Worm (Caenorhabditis elegans): ENCODE data around the gene lelo-1.

lelo-1 gene

ce11 chrII:6223755-6224154 lies 22.4 kb upstream of the lelo-1 start:
- TF ChIP-seq syd-9 (tag; optimal IDR thresholded peaks at IDR 0.05) = no peak
- TF ChIP-seq ceh-31 (tag; optimal IDR thresholded peaks at IDR 0.05) = no peak
- no peak for TF ChIP-seq nfya-1 (tag; optimal IDR thresholded peaks at IDR 0.05)
- no peak for TF ChIP-seq ceh-18 (tag; optimal IDR thresholded peaks at IDR 0.05)
- TF ChIP-seq rnt-1 (tag; optimal IDR thresholded peaks at IDR 0.05) = no peak
- no peak for TF ChIP-seq ceh-22 (tag; optimal IDR thresholded peaks at IDR 0.05)
- no peak for TF ChIP-seq nhr-232 (tag; optimal IDR thresholded peaks at IDR 0.05)
- TF ChIP-seq hlh-6 (tag; optimal IDR thresholded peaks at IDR 0.05) = no peak
- no peak for TF ChIP-seq F13H6.1 (tag; optimal IDR thresholded peaks at IDR 0.05)

- TF ChIP-seq pat-9 (tag; optimal IDR thresholded peaks at IDR 0.05) (no peak), unc-86 (tag; optimal IDR thresholded peaks at IDR 0.05) (no peak), ama-1 (optimal IDR thresholded peaks at IDR 0.05) (no peak), F13H6.1 (tag; optimal IDR thresholded peaks at IDR 0.05) (no peak), Y22D7AL.16 (tag; optimal IDR thresholded peaks at IDR 0.05) (no peak), ceh-6 (GFP tag; optimal IDR thresholded peaks at IDR 0.05) (no peak), ceh-34 (tag; optimal IDR thresholded peaks at IDR 0.05) (no peak), madf-2 (tag; optimal IDR thresholded peaks at IDR 0.05) (no peak), sox-4 (tag; optimal IDR thresholded peaks at IDR 0.05) (no peak), fax-1 (tag; optimal IDR thresholded peaks at IDR 0.05) (no peak), npax-4 (tag; optimal IDR thresholded peaks at IDR 0.05) (no peak), ceh-48 (tag; optimal IDR thresholded peaks at IDR 0.05) (no peak), gmeb-2 (tag; optimal IDR thresholded peaks at IDR 0.05) (no peak), ztf-16 (tag; optimal IDR thresholded peaks at IDR 0.05) (no peak), che-1 (tag; optimal IDR thresholded peaks at IDR 0.05) (no peak), pqm-1 (tag; optimal IDR thresholded peaks at IDR 0.05) (no peak), lim-6 (tag; optimal IDR thresholded peaks at IDR 0.05) (no peak), ttx-3 (tag; optimal IDR thresholded peaks at IDR 0.05) (no peak), odd-2 (tag; optimal IDR thresholded peaks at IDR 0.05) (no peak), tbx-7 (tag; optimal IDR thresholded peaks at IDR 0.05) (no peak)
These were observed 19.2 kb upstream of the lelo-1 start, which contains the start of gene srsy-2 for ce11 chrII:6226995-6227394. TSS of gene srsy-2 (minus strand) at chrII:6227095.

DNA sequence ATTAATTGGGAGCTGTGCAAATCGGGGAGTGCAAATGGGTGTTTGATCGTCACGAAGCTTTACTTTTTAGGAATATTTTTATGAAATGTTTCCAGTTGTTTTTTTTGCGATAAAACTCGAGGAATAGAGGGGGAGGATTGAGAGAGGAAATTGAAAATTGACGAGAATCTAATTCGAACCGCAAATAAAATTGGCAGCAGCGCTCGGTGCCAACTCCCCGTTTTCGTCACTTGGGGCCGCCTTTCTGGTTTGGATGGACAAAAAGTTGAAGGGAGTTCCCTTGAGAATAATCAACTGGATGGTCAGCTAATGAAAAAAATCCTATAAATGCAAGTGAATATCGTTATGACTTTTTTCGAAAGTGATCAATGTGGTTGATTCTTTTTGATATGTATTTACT lies 16.0 kb upstream of the lelo-1 start:
- TF ChIP-seq unc-42 (tag; optimal IDR thresholded peaks at IDR 0.05) = peak; percentile 61
- TF ChIP-seq nhr-232 (tag; optimal IDR thresholded peaks at IDR 0.05) = no peak

- no peak for TF ChIP-seq ama-1 (optimal IDR thresholded peaks at IDR 0.05)
- no peak for TF ChIP-seq pros-1 (tag; optimal IDR thresholded peaks at IDR 0.05)
- no peak for TF ChIP-seq sox-4 (tag; optimal IDR thresholded peaks at IDR 0.05)
- TF ChIP-seq pqm-1 (tag; optimal IDR thresholded peaks at IDR 0.05) = no peak
- no peak for TF ChIP-seq hlh-8 (tag; optimal IDR thresholded peaks at IDR 0.05)
- TF ChIP-seq eyg-1 (tag; optimal IDR thresholded peaks at IDR 0.05) = no peak
These were observed 10.6 kb upstream of the lelo-1 start, which contains the start of gene T24H7.9 for ce11 chrII:6235432-6236092. TSS of gene T24H7.9 (minus strand) at chrII:6235505.

DNA sequence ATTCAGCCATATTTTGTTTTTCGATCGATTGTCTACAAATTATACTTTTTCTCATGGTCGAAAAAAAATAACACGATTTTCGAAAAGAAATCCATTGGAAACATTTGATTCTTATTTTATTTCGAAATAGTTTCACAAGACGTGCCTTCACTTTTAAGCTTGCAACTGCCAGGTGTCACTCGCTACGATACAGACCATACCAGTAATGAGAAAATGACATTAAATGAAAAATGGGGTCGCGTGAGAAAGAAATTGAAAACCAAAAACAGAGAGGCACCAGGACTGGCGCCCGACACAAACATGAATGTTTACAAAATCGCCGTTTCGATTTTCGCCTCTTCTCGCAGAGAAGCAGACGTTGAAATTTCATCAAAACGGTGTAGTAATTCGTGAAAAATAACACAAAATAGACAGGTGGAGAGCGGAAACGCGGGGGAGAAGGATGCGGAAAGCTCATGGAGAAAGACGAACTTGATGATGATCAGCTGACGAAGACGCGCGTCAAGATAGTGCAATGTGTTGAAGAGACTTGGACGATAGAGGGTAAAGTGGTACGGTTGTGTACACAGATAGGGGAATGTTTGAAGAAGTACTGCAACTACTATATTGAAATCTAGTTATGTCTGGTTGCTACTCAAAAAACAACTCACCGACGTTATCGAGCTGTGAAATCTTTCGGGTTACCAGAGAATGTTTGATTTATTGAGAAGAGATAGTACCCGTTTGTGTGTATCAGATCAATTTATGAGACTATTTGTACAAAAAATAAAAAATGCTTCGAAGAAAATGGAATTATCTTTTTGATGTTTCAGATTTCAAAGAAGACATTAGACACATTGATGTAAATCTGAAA lies 9.8 kb upstream of the lelo-1 start:
- TF ChIP-seq ceh-34 (tag; optimal IDR thresholded peaks at IDR 0.05) (peak; percentile 11), hlh-30 (tag; optimal IDR thresholded peaks at IDR 0.05; ENCODE audit: insufficient read depth) (peak; percentile 45), eyg-1 (tag; optimal IDR thresholded peaks at IDR 0.05) (no peak), tbx-2 (tag; optimal IDR thresholded peaks at IDR 0.05) (peak; percentile 33), ceh-18 (tag; optimal IDR thresholded peaks at IDR 0.05) (peak; percentile 62), K02D7.2 (tag; optimal IDR thresholded peaks at IDR 0.05) (no peak)

Data from whole organism, late embryonic.